Worm (Caenorhabditis elegans): Measurements from ENCODE around the gene F35E8.13.
A peak's percentile ranks its signal among the peaks of the same experiment; 100 is the strongest.

F35E8.13 gene

ce11 chrV:15892696-15893095, 30.4 kb upstream of the F35E8.13 start, which contains the start of gene T06C12.11:
T06C12.11 (plus strand) TSS chrV:15892996.
- TF ChIP-seq lin-38 (GFP tag; IDR thresholded peaks at IDR 0.05), result no peak
- TF ChIP-seq saeg-2 (GFP tag; IDR thresholded peaks at IDR 0.05), result no peak
- no peak for TF ChIP-seq lim-7 (GFP tag; IDR thresholded peaks at IDR 0.05)
- TF ChIP-seq nhr-48 (tag; optimal IDR thresholded peaks at IDR 0.05), result no peak
- TF ChIP-seq madf-5 (GFP tag; IDR thresholded peaks at IDR 0.05), result no peak
- TF ChIP-seq daf-16 (GFP tag; optimal IDR thresholded peaks at IDR 0.05), result no peak
- TF ChIP-seq daf-16 (tag; optimal IDR thresholded peaks at IDR 0.05), result no peak
- no peak for TF ChIP-seq fkh-10 (GFP tag; optimal IDR thresholded peaks at IDR 0.05)
- TF ChIP-seq egl-27 (tag; optimal IDR thresholded peaks at IDR 0.05), result no peak
- TF ChIP-seq nhr-10 (tag; optimal IDR thresholded peaks at IDR 0.05), result no peak
- no peak for TF ChIP-seq mep-1 (tag; optimal IDR thresholded peaks at IDR 0.05)
- no peak for TF ChIP-seq zip-2 (tag; optimal IDR thresholded peaks at IDR 0.05)
- no peak for TF ChIP-seq ztf-7 (tag; optimal IDR thresholded peaks at IDR 0.05)
- no peak for TF ChIP-seq mxl-3 (GFP tag; optimal IDR thresholded peaks at IDR 0.05)

- TF ChIP-seq R02D3.7 (tag; optimal IDR thresholded peaks at IDR 0.05) (no peak), fkh-10 (GFP tag; optimal IDR thresholded peaks at IDR 0.05) (no peak), nhr-6 (tag; optimal IDR thresholded peaks at IDR 0.05) (no peak), gei-8 (GFP tag; optimal IDR thresholded peaks at IDR 0.05) (no peak), nhr-11 (tag; optimal IDR thresholded peaks at IDR 0.05) (no peak), mxl-3 (GFP tag; optimal IDR thresholded peaks at IDR 0.05) (no peak), nhr-41 (GFP tag; IDR thresholded peaks at IDR 0.05) (no peak), pqm-1 (tag; optimal IDR thresholded peaks at IDR 0.05) (no peak), dmd-6 (GFP tag; IDR thresholded peaks at IDR 0.05) (no peak), nhr-76 (tag; optimal IDR thresholded peaks at IDR 0.05) (no peak), skn-1 (tag; optimal IDR thresholded peaks at IDR 0.05) (no peak), Y105C5A.15 (GFP tag; IDR thresholded peaks at IDR 0.05) (no peak)
Measured at ce11 chrV:15896671-15897070, 26.4 kb upstream of the F35E8.13 start, which contains the start of gene nhr-213. nhr-213 (minus strand) TSS chrV:15896771.

ce11 chrV:15897696-15898095, 25.4 kb upstream of the F35E8.13 start, which contains the start of gene str-60:
str-60 (plus strand) TSS chrV:15897996.
- TF ChIP-seq daf-19 (GFP tag; conservative IDR thresholded peaks at IDR 0.05), result no peak
- TF ChIP-seq nhr-28 (tag; optimal IDR thresholded peaks at IDR 0.05), result no peak
- TF ChIP-seq mdl-1 (tag; optimal IDR thresholded peaks at IDR 0.05), result no peak
- TF ChIP-seq lin-15B (tag; optimal IDR thresholded peaks at IDR 0.05), result no peak

DNA sequence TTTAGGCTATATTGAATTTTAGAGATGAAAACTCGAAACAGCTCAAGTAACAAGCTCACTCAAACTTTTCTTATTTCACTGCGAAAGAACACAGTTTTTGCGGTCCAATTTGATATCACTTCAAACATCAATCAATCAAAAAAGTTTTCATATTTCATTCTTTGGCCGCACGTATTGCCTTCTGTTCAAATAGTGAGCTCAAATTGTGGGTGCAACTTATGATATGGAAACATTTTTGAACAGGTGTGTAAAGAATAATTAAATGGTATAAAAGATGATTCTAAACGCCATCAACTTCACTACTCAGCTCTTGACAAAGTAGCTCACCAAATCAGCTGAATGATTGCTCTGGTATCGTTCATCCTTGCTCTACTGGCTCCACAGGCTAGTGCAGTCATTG, 23.4 kb upstream of the F35E8.13 start, which contains the start of gene T06C12.14:
Gene T06C12.14, plus strand, starts transcription at position 301 of the 400 bp plus-strand sequence.
- TF ChIP-seq lir-3 (tag; optimal IDR thresholded peaks at IDR 0.05) (no peak), dmd-9 (GFP tag; IDR thresholded peaks at IDR 0.05) (no peak), ZK546.5 (tag; optimal IDR thresholded peaks at IDR 0.05) (no peak), unc-62 (GFP tag; optimal IDR thresholded peaks at IDR 0.05 in 1 of 2) (peak in 1 of 2 experiments; percentile 53), unc-62 (tag; optimal IDR thresholded peaks at IDR 0.05) (no peak), mdl-1 (tag; optimal IDR thresholded peaks at IDR 0.05) (no peak)

- TF ChIP-seq zag-1 (tag; optimal IDR thresholded peaks at IDR 0.05), result no peak
- no peak for TF ChIP-seq snpc-1.2 (GFP tag; IDR thresholded peaks at IDR 0.05)
- TF ChIP-seq tag-97 (GFP tag; IDR thresholded peaks at IDR 0.05), result no peak
- no peak for TF ChIP-seq pqm-1 (tag; optimal IDR thresholded peaks at IDR 0.05)
- no peak for TF ChIP-seq daf-19 (GFP tag; conservative IDR thresholded peaks at IDR 0.05)
- TF ChIP-seq zfp-3 (GFP tag; conservative IDR thresholded peaks at IDR 0.05), result no peak
- TF ChIP-seq lin-13 (GFP tag; optimal IDR thresholded peaks at IDR 0.05), result no peak
- no peak for TF ChIP-seq daf-16 (GFP tag; optimal IDR thresholded peaks at IDR 0.05)
- TF ChIP-seq daf-16 (tag; optimal IDR thresholded peaks at IDR 0.05), result no peak
- TF ChIP-seq sdz-12 (GFP tag; optimal IDR thresholded peaks at IDR 0.05), result no peak
- TF ChIP-seq saeg-2 (GFP tag; IDR thresholded peaks at IDR 0.05), result no peak
- TF ChIP-seq aly-2 (tag; optimal IDR thresholded peaks at IDR 0.05), result no peak
- no peak for TF ChIP-seq dpl-1 (GFP tag; optimal IDR thresholded peaks at IDR 0.05)
- TF ChIP-seq mdt-29 (GFP tag; IDR thresholded peaks at IDR 0.05), result no peak
Measured at ce11 chrV:15900564-15900963, 22.5 kb upstream of the F35E8.13 start.

All from whole organism, L4 larva.